Worm (Caenorhabditis elegans) whole organism, L4/young adult: ENCODE results near the gene F44E7.9.

Experiments
- dao-5 ChIP-seq: sonication (generic microtip); optimal IDR thresholded peaks from 2 replicates; lab custom pipeline; 2016; ENCODE audit warnings: missing genotype, missing genetic modification characterization, moderate library complexity, missing compliant biosample characterization
- him-1 ChIP-seq: sonication (generic microtip); optimal IDR thresholded peaks from 2 replicates; lab custom pipeline; 2016; ENCODE audit warnings: missing genotype, missing genetic modification reagents, missing genetic modification characterization, missing compliant biosample characterization

ce11 chrV:5822968-5823367 is 31.9 kb downstream of the F44E7.9 start:
- TF ChIP-seq him-1 (no peak), dao-5 (no peak)
